Worm (Caenorhabditis elegans): Measurements from ENCODE around the gene T10G3.2.
"Not testable (repeated sequence)": the region's sequence is repeated elsewhere in the genome, so short reads cannot be mapped to it uniquely, and the experiment has no call there.

The T10G3.2 gene

DNA sequence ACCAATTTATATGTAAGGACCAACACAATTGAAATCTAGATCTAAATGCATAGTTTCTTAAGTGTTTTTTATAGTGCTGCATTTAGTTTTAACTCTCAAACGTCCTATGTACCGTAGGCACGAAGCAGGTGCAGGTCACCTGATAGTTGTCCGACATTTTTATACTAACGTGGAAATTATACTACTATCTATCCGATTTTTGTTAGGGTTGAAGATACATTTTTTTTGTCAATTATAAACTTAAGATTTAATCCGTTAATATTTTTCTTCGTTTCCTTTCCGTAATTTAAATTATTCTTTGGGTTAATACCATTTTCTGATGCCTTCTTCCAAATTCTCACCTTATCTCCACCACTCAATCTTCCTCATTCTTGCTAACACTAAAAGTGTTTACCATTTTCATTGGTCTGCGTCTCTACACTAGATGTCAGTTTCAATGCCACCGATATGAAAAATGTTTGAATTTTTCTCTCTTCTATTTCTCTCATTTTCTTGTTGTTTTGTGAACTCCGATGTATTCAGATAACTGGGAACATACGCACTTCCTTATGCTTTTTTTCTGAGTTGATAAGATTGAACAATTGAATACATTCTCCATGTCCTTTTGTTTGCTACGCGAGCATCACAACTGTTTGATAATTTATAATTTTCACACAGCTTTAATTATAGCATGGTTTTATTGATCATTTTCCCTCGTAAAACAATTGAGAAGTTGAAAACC is 34.3 kb downstream of the T10G3.2 start, which contains the start of gene Y2H9A.4:
TSS of gene Y2H9A.4 (plus strand) at position 671 of the 721 bp plus-strand sequence.
- TF ChIP-seq elt-2 (tag; optimal IDR thresholded peaks at IDR 0.05): no peak
- TF ChIP-seq ceh-48 (tag; optimal IDR thresholded peaks at IDR 0.05): no peak
- no peak for TF ChIP-seq hlh-30 (tag; optimal IDR thresholded peaks at IDR 0.05; ENCODE audit: insufficient read depth)
- TF ChIP-seq gmeb-2 (tag; optimal IDR thresholded peaks at IDR 0.05): no peak
- TF ChIP-seq pros-1 (tag; optimal IDR thresholded peaks at IDR 0.05): no peak
- TF ChIP-seq hlh-15 (tag; optimal IDR thresholded peaks at IDR 0.05): no peak

DNA sequence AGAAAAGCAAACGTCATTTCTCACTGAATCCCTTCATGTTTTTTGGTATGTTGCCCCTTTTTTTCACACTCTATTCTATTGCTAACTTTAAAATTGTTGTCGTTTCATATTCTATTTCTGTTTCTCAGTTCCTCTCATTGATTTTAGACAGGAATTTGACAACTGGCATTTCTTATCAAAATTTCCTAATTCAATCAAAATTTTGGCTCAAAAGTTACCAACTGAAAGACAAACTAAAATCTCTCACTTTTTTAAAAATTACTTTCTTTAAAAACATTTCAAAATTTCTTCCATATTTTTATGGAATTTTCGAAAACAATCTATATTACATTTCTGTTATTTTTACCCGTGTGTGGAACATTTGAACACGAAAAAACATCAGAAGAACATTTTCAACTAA is 36.1 kb downstream of the T10G3.2 start, which contains the start of gene Y2H9A.6:
TSS of gene Y2H9A.6 (plus strand) at position 301 of the 400 bp plus-strand sequence.
- TF ChIP-seq pag-3 (tag; optimal IDR thresholded peaks at IDR 0.05; ENCODE audit: borderline replicate concordance); hlh-15 (tag; optimal IDR thresholded peaks at IDR 0.05); ceh-24 (tag; optimal IDR thresholded peaks at IDR 0.05): not testable (repeated sequence)

DNA sequence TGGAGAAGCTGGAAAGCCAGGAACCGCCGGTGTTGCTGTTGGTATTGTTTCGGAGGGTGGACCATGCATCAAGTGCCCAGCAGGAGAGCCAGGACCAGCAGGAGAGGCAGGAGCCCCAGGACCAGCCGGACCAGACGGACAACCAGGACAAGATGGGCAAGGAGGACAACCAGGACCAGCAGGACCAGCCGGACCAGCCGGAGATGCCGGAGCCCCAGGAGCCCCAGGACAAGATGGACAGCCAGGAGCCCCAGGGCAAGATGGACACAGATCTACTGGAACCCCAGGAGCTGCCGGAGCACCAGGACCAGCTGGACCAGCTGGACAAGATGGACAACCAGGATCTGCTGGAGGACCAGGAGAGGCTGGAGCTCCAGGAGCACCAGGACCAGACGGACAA is 36.8 kb downstream of the T10G3.2 start:
- TF ChIP-seq syd-9 (tag; optimal IDR thresholded peaks at IDR 0.05) (no peak), pax-1 (tag; optimal IDR thresholded peaks at IDR 0.05) (no peak), elt-2 (tag; optimal IDR thresholded peaks at IDR 0.05) (no peak), madf-2 (tag; optimal IDR thresholded peaks at IDR 0.05) (no peak), ceh-19 (GFP tag; optimal IDR thresholded peaks at IDR 0.05) (no peak)

DNA sequence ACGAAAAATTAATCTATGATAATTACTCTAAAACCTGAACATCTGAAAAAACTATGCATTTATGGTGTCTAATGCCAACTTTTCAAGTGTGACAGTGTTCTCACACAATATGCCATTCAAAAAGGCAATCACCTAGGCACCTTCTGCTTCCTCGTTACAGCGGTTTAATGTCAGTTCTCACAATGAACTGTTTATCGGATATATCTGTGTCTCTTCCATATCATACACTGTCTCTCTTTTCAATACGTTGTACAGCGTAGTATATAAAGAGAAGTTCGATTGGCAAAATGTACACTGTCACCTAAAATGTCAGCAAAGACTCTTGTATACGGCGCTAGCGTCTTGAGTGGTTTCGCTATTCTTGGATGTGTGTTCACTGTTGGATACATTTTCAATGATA is 38.0 kb downstream of the T10G3.2 start, which contains the start of gene col-162:
TSS of gene col-162 (plus strand) at position 301 of the 400 bp plus-strand sequence.
- no peak for TF ChIP-seq ceh-45 (GFP tag; IDR thresholded peaks at IDR 0.05)
- TF ChIP-seq pat-9 (tag; optimal IDR thresholded peaks at IDR 0.05): no peak

DNA sequence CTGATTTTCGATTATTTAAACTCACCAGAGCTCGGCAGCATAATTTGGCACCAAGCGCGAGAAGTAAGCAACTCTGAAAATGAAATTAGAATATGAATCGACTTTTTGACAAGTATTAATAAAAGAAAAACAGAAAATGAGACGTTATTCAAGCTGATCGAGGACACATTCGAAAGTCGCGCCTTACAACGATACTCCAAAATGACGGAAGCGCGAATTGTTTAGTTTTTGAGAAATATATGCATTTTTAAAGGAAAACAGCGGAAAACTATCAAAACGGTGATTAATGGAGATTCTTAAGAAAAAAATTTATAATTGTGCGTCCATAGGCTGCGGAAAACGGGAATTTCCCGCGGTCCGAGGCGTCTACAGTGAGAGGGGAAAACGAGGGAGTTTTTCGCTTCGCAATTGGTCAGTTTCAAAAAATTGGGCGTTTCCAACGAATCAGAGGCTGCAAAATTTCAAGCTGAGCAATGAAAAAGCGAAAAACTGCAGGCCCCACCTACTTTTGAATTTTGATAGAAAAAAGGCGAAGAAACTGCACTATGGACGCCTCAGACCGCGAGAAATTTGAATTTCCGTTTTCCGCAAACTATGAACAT is 42.1 kb downstream of the T10G3.2 start, which contains the start of gene mes-4:
TSS of gene mes-4 (minus strand) at position 73 of the 602 bp plus-strand sequence.
- TF ChIP-seq fkh-10 (GFP tag; optimal IDR thresholded peaks at IDR 0.05) (no peak), elt-4 (tag; optimal IDR thresholded peaks at IDR 0.05) (no peak), nfya-1 (tag; optimal IDR thresholded peaks at IDR 0.05) (peak; percentile 85)

DNA sequence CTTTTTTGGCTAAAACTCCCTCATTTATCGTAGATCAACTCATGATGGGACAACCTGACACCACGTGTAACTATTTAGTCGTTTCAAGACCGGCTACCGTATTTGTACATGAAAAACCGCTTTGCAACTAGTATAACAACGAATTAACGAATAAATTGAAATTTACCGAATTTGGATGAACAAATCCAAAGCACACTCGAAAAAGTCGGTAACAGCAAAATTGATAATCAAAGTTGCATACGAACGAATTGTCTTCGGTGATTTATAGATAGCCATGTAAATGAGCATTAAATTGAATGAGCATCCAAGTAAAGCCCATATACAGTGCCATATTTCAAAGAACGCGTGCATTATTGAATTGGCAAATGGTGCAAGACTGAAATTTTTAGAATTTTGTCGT is 47.3 kb downstream of the T10G3.2 start, which contains the start of gene srd-17:
TSS of gene srd-17 (minus strand) at position 351 of the 400 bp plus-strand sequence.
- TF ChIP-seq hlh-6 (tag; optimal IDR thresholded peaks at IDR 0.05): no peak
- TF ChIP-seq ceh-34 (tag; optimal IDR thresholded peaks at IDR 0.05): no peak
- TF ChIP-seq ceh-6 (GFP tag; optimal IDR thresholded peaks at IDR 0.05): no peak
- no peak for TF ChIP-seq ceh-22 (tag; optimal IDR thresholded peaks at IDR 0.05)

DNA sequence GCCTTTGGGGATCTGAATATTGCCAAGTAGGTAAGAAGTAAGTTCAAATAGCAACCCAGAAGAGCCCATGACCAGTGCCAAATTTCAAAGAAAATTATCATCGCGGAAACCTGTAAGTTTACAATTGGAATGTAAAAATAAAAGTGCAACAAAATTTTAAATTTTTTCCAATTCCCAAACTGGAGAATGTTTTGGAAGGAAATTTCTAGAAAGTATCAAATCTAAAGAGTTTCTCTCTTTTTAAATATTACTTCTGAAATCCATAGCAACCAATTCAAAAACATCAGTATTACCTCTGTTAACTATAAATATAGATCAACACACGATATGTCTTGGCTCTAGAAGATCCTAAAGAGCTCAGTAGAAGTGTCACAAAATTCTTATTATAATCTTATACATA is 51.0 kb downstream of the T10G3.2 start, which contains the start of gene srd-19:
TSS of gene srd-19 (minus strand) at position 101 of the 400 bp plus-strand sequence.
- TF ChIP-seq ceh-22 (tag; optimal IDR thresholded peaks at IDR 0.05): no peak
- TF ChIP-seq ceh-18 (tag; optimal IDR thresholded peaks at IDR 0.05): no peak
- TF ChIP-seq fkh-6 (tag; optimal IDR thresholded peaks at IDR 0.05): no peak
- no peak for TF ChIP-seq sox-4 (tag; optimal IDR thresholded peaks at IDR 0.05)
- TF ChIP-seq Y22D7AL.16 (tag; optimal IDR thresholded peaks at IDR 0.05): no peak
- no peak for TF ChIP-seq hlh-15 (tag; optimal IDR thresholded peaks at IDR 0.05)

DNA sequence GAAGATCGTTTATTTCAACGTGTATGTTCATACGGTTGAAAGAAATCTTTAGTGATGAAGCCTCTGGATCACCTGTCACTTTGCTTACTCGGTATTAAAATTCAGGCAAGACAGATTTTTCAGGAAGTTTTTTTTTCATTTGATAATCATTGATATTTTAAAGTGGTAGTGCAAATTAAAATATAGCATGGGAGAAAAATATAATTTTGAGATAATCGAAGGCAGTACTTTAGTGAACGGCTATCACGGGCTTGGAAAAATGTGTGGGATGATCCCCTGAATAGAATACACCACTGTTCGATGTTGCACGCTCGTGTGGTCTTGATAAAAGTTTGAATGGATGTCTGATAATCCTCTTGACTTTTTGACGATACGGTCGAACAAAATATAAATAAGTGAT is 52.3 kb downstream of the T10G3.2 start:
- TF ChIP-seq che-1 (tag; optimal IDR thresholded peaks at IDR 0.05) (no peak), hlh-15 (tag; optimal IDR thresholded peaks at IDR 0.05) (no peak), ceh-9 (tag; optimal IDR thresholded peaks at IDR 0.05) (no peak), C38D4.7 (GFP tag; optimal IDR thresholded peaks at IDR 0.05) (no peak), nfya-1 (tag; optimal IDR thresholded peaks at IDR 0.05) (no peak), ceh-24 (tag; optimal IDR thresholded peaks at IDR 0.05) (no peak), ref-2 (tag; optimal IDR thresholded peaks at IDR 0.05) (no peak), dmd-4 (tag; optimal IDR thresholded peaks at IDR 0.05; ENCODE audit: borderline replicate concordance) (no peak), ets-4 (tag; optimal IDR thresholded peaks at IDR 0.05) (no peak), npax-4 (tag; optimal IDR thresholded peaks at IDR 0.05) (no peak), ceh-30 (tag; optimal IDR thresholded peaks at IDR 0.05) (no peak), eyg-1 (tag; optimal IDR thresholded peaks at IDR 0.05) (no peak), ceh-34 (tag; optimal IDR thresholded peaks at IDR 0.05) (no peak), ceh-18 (tag; optimal IDR thresholded peaks at IDR 0.05) (no peak)

Data from whole organism, late embryonic.